Fruit fly (Drosophila melanogaster) Kc167 (cell line): ENCODE results near the gene kat80.

ENCODE experiments used
- Myc ChIP-seq: fragments of >200 bp; optimal IDR thresholded peaks from 2 replicates; lab custom pipeline; 2017; ENCODE audit warnings: missing external identifiers
- Sin3A ChIP-seq: fragments of >200 bp; optimal IDR thresholded peaks from 2 replicates; lab custom pipeline; 2018; ENCODE audit warnings: missing external identifiers
- h ChIP-seq: fragments of >200 bp; optimal IDR thresholded peaks from 3 replicates; lab custom pipeline; 2018; ENCODE audit warnings: missing external identifiers
- insv ChIP-seq: fragments of >200 bp; optimal IDR thresholded peaks from 3 replicates; lab custom pipeline; 2018; ENCODE audit warnings: missing external identifiers
- psq ChIP-seq: fragments of >200 bp; optimal IDR thresholded peaks from 2 replicates; lab custom pipeline; 2017; ENCODE audit warnings: missing external identifiers
- ttk ChIP-seq: sonication (Bioruptor generic); optimal IDR thresholded peaks from 2 replicates; lab custom pipeline; 2017; ENCODE audit warnings: missing external identifiers

kat80 gene

DNA sequence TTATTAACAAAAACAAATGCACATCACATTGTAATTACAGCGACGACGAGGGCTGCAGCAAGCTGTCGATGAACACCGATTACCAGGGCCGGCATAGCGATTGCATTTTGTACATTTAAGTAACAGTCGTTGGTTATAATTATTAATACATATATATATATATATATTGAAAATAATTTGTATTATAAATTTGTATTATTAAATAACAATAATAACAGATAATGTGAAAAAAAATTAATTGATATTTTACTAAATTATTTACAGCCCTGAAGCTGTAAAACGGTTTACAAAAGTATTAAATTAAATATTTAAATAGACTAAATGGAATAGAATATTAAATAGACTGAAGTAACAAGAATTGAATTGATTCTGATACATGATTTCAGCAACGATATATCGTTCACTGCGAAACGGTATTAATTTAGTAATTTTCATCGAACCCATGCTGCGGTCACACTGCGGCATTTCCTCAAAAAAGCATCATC is at the start of gene kat80, which contains the start of gene Prosalpha4:
TSS of gene kat80 (minus strand) at position 327 of the 485 bp plus-strand sequence.
TSS of gene Prosalpha4 (plus strand) at position 417 of the 485 bp plus-strand sequence.
- TF ChIP-seq ttk (lab: Kevin White, UChicago), result no peak
- no peak for TF ChIP-seq h
- no peak for TF ChIP-seq psq (lab: Kevin White, UChicago)
- no peak for TF ChIP-seq Sin3A (lab: Kevin White, UChicago)
- TF ChIP-seq insv (lab: Kevin White, UChicago), result no peak
- TF ChIP-seq Myc (lab: Kevin White, UChicago), result no peak

DNA sequence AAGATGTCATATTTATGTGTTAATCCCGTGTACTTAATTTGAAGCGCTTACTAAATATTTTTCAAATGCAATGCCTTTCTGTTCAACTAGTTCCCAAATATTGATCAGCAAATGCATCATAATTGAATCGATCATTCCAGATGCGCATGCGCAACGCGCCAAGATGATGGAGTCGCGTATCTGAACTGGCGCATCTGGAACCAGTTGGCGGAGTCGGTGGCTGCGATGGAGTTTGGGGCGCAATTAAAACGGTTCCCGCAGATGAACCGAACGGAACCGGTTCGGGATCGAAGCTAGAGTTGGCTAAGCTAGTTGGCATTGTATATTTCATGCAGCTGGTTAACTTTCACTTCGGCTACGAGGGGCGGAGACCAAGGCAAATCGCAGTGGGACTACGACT is 49.5 kb upstream of the kat80 start, which contains the start of gene CalpC:
TSS of gene CalpC (plus strand) at position 292 of the 400 bp plus-strand sequence.
- TF ChIP-seq Sin3A (lab: Kevin White, UChicago) (no peak), Myc (lab: Kevin White, UChicago) (no peak), h (no peak), ttk (lab: Kevin White, UChicago) (no peak), psq (lab: Kevin White, UChicago) (no peak), insv (lab: Kevin White, UChicago) (no peak)

DNA sequence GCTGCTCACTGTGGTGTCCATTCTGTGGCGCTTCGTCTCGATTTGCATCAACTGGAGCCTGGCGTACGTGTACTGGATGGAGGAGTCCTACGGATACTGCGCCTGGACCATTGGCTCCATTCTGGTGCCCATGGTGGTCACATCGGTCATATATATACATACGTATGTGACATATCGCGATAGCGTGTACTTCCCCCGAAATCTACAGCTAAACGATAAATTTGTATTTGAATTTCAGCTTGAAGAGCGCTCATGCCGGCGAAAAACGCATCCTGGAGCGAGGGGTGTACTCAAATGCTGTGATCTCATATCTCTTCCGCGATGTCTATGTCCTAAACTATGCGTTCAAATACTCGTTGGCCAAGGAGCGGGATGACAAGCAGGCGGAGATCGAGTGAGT is 47.6 kb upstream of the kat80 start:
- TF ChIP-seq h, result no peak
- TF ChIP-seq Myc (lab: Kevin White, UChicago), result no peak
- no peak for TF ChIP-seq insv (lab: Kevin White, UChicago)
- no peak for TF ChIP-seq Sin3A (lab: Kevin White, UChicago)
- TF ChIP-seq ttk (lab: Kevin White, UChicago), result no peak
- no peak for TF ChIP-seq psq (lab: Kevin White, UChicago)

DNA sequence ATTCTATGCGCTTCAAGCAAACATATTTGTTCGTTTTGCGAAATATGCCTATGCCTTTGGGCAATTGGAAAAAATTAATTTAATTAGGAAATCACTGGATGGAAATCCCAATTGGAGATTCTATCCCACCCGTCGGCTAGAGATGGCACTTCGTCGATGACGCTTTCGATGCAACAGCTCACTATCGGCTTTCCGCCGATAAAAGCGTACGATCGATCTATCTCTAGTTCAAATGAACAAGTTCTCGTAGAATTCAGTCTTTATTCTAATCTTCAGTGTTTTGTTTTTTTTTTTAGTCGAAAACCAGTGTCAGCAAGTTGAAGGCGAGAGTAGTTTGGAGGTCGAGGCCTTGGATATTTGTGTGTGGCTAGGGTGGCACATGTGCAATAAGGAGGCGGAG is 47.1 kb upstream of the kat80 start, which contains the start of the genes CG9917 and CG32579:
TSS of gene CG9917 (minus strand) at position 169 of the 400 bp plus-strand sequence.
TSS of gene CG32579 (plus strand) at position 224 of the 400 bp plus-strand sequence.
- TF ChIP-seq Sin3A (lab: Kevin White, UChicago), result no peak
- no peak for TF ChIP-seq h
- TF ChIP-seq ttk (lab: Kevin White, UChicago), result no peak
- TF ChIP-seq insv (lab: Kevin White, UChicago), result no peak
- TF ChIP-seq psq (lab: Kevin White, UChicago), result no peak
- no peak for TF ChIP-seq Myc (lab: Kevin White, UChicago)

DNA sequence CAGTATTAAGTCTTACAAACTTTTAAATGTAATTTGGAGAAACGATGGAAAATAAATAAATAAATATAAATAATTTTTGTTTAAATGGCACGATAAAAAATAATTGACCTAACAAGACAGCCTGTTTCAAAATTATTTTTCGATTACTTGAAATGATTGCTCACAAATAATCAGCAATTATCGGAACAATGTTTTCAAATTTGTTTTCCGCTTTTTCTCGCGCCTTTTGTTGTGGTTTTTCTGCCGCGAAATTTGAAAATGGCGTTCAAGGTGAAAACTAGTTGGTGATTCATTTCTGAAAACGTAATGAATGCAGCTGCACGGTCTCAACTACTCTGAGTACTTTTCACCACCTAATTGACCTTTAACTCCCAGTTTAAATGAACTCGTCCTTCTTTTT is 45.1 kb upstream of the kat80 start:
- no peak for TF ChIP-seq Sin3A (lab: Kevin White, UChicago)
- no peak for TF ChIP-seq h
- no peak for TF ChIP-seq ttk (lab: Kevin White, UChicago)
- no peak for TF ChIP-seq psq (lab: Kevin White, UChicago)
- no peak for TF ChIP-seq insv (lab: Kevin White, UChicago)
- no peak for TF ChIP-seq Myc (lab: Kevin White, UChicago)

DNA sequence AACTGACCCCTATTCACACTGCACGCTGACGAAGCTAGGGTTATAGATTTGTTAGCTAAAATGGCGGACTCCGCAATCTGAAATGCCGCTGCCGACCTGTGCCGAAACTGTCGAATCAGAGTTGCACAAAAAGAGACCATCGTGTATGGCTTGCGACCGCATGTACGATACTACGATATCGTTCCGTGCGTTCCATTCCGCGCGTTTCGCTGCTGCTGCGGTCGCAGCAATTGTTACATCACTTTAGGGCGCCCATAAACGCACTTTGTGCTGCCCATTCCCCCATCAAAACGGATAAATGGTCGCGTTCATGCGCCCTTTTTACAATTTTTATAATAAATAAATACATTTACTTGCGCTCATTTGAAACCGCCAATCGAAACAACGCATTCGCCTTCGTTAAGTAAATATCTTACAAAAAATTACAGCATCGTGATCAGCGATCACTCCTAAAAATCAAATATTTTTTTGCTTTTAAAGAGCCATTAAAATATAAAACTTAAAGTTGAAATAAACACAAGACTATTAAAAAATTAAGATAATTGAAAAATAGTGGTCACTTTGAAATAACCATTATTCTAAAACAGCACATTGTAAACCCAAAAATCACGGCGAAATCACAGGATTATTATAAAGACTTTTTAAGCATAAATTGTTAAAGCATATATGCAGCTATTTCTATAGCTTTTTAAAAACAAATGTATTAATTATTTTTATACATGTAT is 44.4 kb upstream of the kat80 start, which contains the start of gene Cyp1:
TSS of gene Cyp1 (minus strand) at position 174 of the 725 bp plus-strand sequence.
- TF ChIP-seq insv (lab: Kevin White, UChicago) (no peak), Sin3A (lab: Kevin White, UChicago) (no peak), ttk (lab: Kevin White, UChicago) (no peak), psq (lab: Kevin White, UChicago) (no peak), h (no peak), Myc (lab: Kevin White, UChicago) (no peak)

DNA sequence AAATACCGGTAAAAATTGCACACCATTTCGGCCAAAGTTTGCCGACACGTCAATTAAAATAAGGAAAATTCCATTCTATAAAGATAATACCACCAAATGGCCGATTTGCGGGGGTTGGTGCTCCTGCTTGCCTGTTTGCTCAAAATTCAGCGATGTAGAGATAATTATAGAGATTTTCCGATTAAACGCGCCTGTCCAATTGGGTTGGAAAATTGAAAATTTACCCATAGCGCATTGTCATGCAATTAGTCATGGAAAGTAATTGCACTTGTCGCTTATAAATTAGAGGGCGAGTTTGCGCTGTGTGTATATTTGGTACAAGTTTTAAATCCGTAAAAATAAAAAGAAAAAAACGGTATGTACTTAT is 43.6 kb upstream of the kat80 start:
- no peak for TF ChIP-seq insv (lab: Kevin White, UChicago)
- TF ChIP-seq Sin3A (lab: Kevin White, UChicago), result no peak
- TF ChIP-seq psq (lab: Kevin White, UChicago), result no peak
- TF ChIP-seq ttk (lab: Kevin White, UChicago), result no peak
- no peak for TF ChIP-seq Myc (lab: Kevin White, UChicago)
- no peak for TF ChIP-seq h

DNA sequence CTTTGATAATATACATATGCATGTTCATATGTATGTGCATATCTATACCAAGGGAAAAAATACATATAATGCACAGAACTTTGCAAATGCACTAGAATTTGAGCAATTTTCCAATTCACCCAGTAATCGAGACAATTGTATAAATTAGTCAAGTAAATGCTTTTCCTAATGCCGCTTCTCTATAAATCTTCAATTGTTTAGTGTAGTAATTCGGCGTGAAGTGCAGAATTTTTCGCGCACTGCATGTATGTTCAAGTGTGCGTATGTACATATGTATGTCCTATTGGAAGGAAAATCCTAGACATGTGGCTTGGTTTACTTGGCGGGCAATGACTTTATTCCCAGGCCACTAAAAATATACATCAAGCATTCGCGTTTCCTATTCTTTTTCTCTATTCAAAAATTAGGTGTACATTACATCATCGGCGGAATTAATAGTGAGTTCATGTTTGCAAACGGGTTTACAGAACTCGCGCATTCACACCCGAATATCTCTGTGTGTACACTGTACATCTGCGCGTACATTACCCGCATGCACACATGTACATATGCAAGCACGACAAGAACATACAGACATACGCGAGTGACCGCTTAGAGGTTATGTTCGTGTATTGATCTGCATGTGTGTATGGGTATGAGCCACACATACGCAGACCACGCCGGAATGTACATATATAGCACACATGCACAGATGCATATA is 43.0 kb upstream of the kat80 start:
- no peak for TF ChIP-seq ttk (lab: Kevin White, UChicago)
- TF ChIP-seq insv (lab: Kevin White, UChicago), result no peak
- TF ChIP-seq Sin3A (lab: Kevin White, UChicago), result no peak
- no peak for TF ChIP-seq h
- TF ChIP-seq Myc (lab: Kevin White, UChicago), result no peak
- no peak for TF ChIP-seq psq (lab: Kevin White, UChicago)

DNA sequence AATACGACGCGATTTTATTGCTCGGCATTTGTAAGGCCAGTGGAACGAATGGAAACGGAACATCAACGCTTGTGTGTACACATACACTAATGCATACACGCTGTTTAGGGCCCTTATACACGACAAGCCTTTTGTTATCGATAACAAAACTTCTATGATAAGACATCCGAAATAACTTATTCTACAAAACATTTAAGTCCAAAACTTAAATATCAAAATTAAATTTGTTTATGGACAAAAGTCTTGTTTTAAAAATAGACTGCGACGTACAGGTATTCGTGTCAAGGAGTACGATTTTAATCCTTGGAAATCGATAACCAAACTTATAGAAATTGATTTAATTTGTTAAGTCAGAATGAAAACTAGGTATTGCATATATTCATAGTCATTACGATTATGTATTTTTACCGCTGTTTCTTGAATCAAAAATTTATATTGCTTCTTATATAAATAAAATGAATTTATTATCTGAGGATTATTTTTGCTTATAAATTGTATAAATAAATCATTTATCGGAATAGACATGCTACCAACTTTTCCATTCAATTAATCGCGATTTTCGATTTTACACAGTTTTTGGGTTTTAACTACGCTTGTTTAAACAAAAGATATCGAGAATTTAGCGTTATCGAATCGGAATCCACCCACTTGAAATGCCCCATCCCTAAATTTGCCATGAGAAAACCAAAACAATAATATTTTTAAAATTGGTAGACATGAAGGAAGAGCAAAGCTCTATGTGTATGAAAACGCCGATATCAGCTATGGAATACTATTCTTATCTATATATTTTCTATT is 37.3 kb upstream of the kat80 start, which contains the start of the genes CG9915 and SWIP:
TSS of gene CG9915 (minus strand) at position 61 of the 798 bp plus-strand sequence.
TSS of gene SWIP (plus strand) at position 632 of the 798 bp plus-strand sequence.
- TF ChIP-seq Sin3A (lab: Kevin White, UChicago), result no peak
- no peak for TF ChIP-seq insv (lab: Kevin White, UChicago)
- no peak for TF ChIP-seq h
- TF ChIP-seq Myc (lab: Kevin White, UChicago), result no peak
- no peak for TF ChIP-seq psq (lab: Kevin White, UChicago)
- no peak for TF ChIP-seq ttk (lab: Kevin White, UChicago)

DNA sequence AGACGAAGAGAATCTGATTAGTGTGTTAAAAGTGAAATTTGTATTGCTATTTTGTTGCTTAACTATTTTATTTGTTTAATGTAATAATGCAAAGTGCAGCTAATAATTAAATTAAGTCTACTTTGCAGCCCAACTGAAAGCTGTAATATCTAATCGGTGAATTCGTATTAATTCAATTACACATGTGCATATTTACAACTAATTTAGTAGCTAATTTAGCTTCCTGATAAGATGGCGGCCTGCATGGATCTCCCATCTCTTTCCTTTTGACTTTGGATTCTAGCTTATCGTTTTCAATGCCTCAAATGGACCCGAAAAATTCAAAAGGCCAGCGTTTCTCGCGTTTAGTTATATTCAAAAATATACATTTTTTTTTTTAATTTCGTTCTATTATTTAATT is 33.8 kb upstream of the kat80 start:
- TF ChIP-seq ttk (lab: Kevin White, UChicago) (no peak), insv (lab: Kevin White, UChicago) (no peak), psq (lab: Kevin White, UChicago) (no peak), Myc (lab: Kevin White, UChicago) (no peak), Sin3A (lab: Kevin White, UChicago) (no peak), h (no peak)
